Worm (Caenorhabditis elegans) whole organism, L3 larva: ENCODE data around the gene F36H5.10.

Experiments
- elt-3 ChIP-seq, 3 experiments: fragments of 150-350 bp in 1 of 3; sonication (generic microtip) in 2 of 3; optimal IDR thresholded peaks; 2 replicates in 2 of 3; 4 replicates in 1 of 3; lab custom pipeline; 2014 to 2017; ENCODE audit warnings: missing biosample characterization in 3 of 3, missing genetic modification characterization in 3 of 3
- fos-1 ChIP-seq: fragments of 150-350 bp; optimal IDR thresholded peaks from 2 replicates; lab custom pipeline; 2014; ENCODE audit warnings: missing biosample characterization, missing genetic modification characterization
- jun-1 ChIP-seq: fragments of 150-350 bp; optimal IDR thresholded peaks from 2 replicates; lab custom pipeline; 2014; ENCODE audit warnings: missing biosample characterization, missing genetic modification reagents, missing genetic modification characterization
- mdl-1 ChIP-seq: fragments of 150-350 bp; optimal IDR thresholded peaks from 2 replicates; lab custom pipeline; 2014; ENCODE audit warnings: missing biosample characterization, missing genetic modification characterization
- nhr-23 ChIP-seq: fragments of 150-350 bp; optimal IDR thresholded peaks from 2 replicates; lab custom pipeline; 2014; ENCODE audit warnings: missing biosample characterization, missing genetic modification reagents, missing genetic modification characterization
- nhr-237 ChIP-seq: fragments of 150-350 bp; optimal IDR thresholded peaks from 2 replicates; lab custom pipeline; 2014; ENCODE audit warnings: missing biosample characterization, missing genetic modification characterization
- pha-4 ChIP-seq: fragments of 150-350 bp; optimal IDR thresholded peaks from 2 replicates; lab custom pipeline; 2014; ENCODE audit warnings: missing biosample characterization, missing genetic modification reagents, missing genetic modification characterization
- snpc-4 ChIP-seq: fragments of 150-350 bp; optimal IDR thresholded peaks from 2 replicates; lab custom pipeline; 2014; ENCODE audit warnings: missing biosample characterization, missing genetic modification characterization
- zag-1 ChIP-seq: fragments of 150-350 bp; optimal IDR thresholded peaks from 2 replicates; lab custom pipeline; 2014; ENCODE audit warnings: missing biosample characterization, missing genetic modification characterization

DNA sequence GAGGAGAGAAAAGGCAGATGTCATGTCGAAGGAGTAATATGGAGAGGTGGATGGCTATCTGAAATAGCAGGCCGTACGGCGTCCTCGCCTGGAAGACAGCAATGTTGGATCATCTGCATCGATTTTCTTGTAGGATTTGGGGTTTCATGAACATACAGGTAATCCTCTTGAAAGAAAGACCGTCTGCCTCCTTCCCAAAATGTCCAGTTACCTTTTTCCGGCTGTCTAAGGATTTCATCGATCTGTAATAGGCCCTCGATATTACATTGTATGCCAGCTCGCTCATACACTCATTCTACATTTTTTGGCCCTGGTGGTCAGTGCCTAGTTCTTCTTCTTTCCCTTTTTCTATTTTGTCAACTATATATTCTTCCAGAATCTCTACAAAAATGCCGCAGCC is 34.7 kb upstream of the F36H5.10 start, which contains the start of the genes fbxb-5 and btb-8:
- TF ChIP-seq elt-3 (tag; optimal IDR thresholded peaks at IDR 0.05; lab: Kevin White, UChicago) = no peak
- TF ChIP-seq snpc-4 = no peak
- TF ChIP-seq zag-1 = no peak
- TF ChIP-seq mdl-1 (tag; lab: Kevin White, UChicago) = no peak
- no peak for TF ChIP-seq nhr-23
- TF ChIP-seq pha-4 = no peak
- TF ChIP-seq nhr-237 = no peak
- no peak for TF ChIP-seq jun-1
- no peak for TF ChIP-seq fos-1 (tag; lab: Kevin White, UChicago)
